Worm (Caenorhabditis elegans): ENCODE measurements around the gene srsx-12.

DNA sequence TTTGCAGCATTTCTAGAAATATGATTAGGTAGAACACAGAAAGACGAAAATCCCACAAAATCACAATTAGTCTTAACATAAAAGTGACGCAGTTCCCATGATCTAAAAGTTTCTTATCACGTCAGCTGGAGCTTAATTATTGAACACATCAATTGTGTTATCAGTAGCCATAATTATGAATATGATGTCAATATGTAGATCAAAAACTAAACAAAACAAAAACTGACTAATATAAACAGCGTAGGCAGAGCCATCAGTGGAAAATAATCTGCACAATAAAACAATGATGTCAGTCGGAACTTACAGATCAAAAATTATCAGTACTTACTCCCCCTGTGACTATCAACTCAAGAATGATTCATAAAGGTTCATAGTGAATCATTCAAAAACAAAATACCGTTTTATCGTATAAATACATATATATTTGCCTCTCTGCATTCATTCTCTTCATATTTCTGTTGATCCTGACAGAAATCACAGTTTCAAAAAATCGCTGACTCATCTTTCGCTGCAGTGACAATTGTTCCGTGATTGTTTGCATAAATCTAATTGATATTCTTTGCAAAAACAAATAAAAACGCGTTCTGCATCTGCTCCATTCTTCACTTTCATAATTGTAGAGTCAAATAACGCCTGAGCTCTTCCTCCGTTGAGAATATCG, 31.6 kb upstream of the srsx-12 start, which contains the start of gene srr-6:
- TF ChIP-seq pha-4 (tag; optimal IDR thresholded peaks at IDR 0.05) (no peak), ceh-24 (tag; optimal IDR thresholded peaks at IDR 0.05) (no peak), K02D7.2 (tag; optimal IDR thresholded peaks at IDR 0.05) (no peak), lin-11 (tag; optimal IDR thresholded peaks at IDR 0.05) (no peak), pqm-1 (tag; optimal IDR thresholded peaks at IDR 0.05) (no peak), T23F11.4 (GFP tag; optimal IDR thresholded peaks at IDR 0.05) (no peak), pag-3 (tag; optimal IDR thresholded peaks at IDR 0.05; ENCODE audit: borderline replicate concordance) (no peak), tbx-2 (tag; optimal IDR thresholded peaks at IDR 0.05) (no peak)

Measured in whole organism, late embryonic.